Fruit fly (Drosophila melanogaster): ENCODE data around the gene Atg101.

Gene Atg101

DNA sequence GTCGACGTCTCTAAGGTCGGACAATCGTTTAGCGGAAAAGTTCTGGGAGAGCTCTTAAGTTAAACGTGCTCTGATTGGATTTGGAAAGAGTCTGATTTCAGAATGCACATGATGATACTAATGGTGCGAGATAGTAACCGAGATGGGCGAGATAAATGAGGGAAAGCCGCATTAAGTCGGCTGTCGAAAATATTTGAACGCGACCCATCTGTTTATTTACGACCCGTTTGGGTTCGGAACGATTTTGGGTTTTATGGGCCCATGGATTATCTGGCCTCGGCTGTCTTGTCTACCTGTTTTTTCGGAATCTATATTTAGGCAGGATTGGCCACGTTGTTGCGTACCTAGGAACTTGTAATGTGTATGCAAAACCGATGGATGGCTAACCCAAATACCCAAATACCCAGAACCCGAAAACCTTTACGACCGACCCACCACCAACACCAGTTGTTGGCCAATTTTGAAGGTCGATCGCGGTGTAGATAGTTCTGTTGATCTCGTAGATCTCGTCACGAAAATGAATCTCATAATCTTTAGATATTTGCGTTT lies 7.9 kb downstream of the Atg101 start:
- TF ChIP-seq noc (tag; optimal IDR thresholded peaks at IDR 0.05), result no peak

DNA sequence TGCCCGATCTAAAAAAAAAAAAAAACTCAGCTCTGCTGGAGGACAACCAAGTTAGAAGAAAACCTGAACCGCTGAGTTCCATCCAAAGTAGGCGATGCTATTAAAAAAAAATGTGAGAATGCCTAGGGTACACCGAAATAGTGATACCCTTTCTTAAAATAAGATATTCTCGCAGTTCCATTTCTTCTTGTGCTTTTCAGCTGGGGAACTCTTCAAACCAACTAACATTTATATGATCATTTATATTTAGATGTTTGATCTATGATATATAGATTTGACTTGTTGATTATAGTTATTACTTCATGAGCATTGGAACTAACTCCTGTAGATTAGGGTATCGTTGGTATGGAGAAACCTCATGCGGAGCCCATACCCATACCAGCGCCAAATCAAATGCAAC lies 8.7 kb downstream of the Atg101 start:
- TF ChIP-seq noc (tag; optimal IDR thresholded peaks at IDR 0.05), result no peak

DNA sequence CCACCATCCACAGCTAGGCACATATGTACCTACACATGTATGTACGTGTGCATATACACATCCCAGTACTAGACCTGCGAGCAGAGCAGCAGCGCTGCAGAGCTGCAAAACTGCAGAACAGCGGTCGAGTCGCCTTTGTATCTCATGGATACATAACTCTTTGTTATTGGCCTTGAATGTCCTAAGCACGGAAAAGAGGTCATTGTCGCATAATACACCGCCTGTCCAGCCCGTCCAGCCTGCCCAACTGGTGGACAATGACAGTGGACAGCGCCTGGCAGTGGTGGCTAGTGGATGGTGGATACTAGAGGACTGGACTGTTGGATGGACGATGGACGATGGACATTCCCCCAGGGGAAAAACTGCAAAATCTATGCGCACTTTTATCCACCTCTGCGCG lies 9.8 kb downstream of the Atg101 start:
- no peak for TF ChIP-seq noc (tag; optimal IDR thresholded peaks at IDR 0.05)

DNA sequence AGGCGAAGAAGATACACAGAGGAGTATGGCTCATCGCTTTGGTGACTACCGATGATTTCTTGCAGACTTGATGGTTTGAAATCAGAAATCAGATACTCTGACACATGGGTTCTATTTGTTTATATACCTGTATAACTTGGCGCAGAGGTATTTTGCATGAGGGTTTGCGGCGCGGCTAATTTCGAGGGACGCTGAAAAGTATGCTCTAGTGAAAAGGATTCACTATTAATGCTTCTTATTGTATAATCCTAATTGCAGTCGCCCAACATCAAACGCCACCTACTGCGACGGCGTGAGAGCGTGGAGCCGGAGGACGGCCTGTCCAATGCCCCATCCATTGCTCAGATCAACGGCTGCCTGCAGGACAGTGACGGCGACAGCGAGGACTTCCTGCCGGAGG lies 13.6 kb downstream of the Atg101 start:
- TF ChIP-seq noc (tag; optimal IDR thresholded peaks at IDR 0.05), result no peak

DNA sequence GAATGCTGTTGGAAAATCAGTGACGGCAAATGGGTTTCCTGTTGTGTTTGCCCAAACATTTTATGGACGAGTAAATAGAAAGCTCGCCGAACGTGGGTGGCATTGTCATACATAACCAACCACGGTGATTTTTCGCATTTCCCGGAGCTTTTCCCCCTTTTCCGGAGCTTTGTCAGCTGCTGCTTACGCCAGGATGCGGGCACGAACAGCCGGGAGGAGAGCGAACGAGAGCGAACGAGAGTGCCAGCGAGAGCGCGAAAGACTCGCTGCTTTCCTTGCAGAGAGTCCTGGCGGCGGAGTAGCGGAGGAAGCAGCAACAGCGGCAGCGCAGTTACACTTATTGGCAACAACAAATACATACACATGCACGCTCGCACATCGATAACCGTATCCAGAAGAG lies 14.9 kb downstream of the Atg101 start, which contains the start of gene CG7058:
Gene CG7058, plus strand, starts transcription at position 330 of the 400 bp plus-strand sequence.
- TF ChIP-seq noc (tag; optimal IDR thresholded peaks at IDR 0.05), result no peak

DNA sequence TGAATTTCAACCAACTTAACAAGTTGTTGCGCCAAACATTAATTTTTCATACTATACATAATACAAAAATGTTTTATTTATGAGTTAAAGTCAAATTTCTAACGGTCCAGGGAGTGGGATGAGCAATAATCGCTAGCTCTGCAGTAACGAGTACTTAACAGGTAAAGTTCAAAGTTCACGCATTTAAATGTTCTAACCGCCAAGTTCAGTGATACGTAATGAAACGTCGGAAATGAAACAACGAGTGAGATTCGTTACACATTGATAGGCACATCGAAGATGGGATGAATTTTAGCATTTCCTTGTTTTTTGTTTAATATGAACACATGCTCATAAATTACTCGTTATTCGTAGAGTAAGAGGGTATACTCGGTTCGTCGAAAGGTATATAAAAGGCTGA lies 20.6 kb downstream of the Atg101 start:
- no peak for TF ChIP-seq noc (tag; optimal IDR thresholded peaks at IDR 0.05)

DNA sequence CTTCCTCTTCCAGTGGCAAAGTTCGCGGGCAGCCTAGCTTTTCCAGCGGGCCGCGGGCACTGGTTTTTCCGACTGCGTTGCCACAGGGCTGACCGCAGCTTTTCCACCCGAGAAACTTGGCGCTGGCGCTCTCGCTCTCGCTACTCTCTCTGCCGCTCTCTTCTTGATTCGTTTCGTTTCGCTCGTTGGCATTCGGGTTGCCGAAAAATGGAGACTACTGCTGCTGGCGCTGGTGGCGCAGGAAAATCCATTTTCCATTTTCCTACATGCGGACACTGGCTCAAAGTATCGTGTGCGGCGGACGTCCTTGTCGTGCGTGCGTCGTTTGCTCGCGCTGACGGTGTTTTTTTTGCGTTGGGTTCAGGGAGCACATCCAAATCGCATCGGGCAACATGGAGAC lies 21.6 kb downstream of the Atg101 start, which contains the start of gene CG42450:
Gene CG42450, plus strand, starts transcription at position 249 of the 400 bp plus-strand sequence.
- TF ChIP-seq noc (tag; optimal IDR thresholded peaks at IDR 0.05), result no peak

DNA sequence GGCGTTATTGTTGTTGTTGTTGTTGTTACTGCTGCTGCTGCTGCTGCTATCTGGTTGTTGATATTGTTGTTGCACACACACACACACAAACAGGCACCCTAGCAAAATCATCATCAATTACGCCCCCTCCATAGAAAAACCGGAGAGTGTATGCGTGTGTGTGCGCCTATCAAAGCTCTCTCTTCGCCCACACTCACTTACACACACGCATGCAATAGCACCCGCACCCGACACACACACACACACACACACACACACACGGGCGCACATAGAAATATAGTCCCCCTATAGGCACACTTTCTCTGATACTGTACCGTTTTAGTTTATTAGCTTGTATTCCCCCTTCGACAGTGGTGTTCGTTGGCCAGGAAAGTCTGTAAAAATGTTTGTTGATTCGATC lies 22.9 kb downstream of the Atg101 start:
- no peak for TF ChIP-seq noc (tag; optimal IDR thresholded peaks at IDR 0.05)

DNA sequence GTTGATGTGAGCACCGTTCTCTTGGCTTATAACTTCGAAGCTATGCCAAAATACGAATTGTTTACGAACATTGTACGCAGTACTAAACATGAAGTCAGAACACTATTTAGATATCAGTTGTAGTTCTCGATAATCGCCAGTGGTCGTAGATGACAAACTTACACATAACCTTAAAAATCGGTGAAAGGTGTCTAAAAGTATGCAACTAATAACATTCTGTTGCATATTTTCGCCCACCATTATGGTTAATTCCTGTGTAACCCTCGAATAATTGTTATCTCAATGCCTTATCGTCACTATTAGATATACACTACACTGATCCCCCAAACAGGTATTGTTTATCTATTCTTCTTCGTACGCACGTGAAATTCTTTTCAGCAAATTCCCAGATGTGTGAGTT lies 23.5 kb downstream of the Atg101 start:
- TF ChIP-seq noc (tag; optimal IDR thresholded peaks at IDR 0.05), result no peak

DNA sequence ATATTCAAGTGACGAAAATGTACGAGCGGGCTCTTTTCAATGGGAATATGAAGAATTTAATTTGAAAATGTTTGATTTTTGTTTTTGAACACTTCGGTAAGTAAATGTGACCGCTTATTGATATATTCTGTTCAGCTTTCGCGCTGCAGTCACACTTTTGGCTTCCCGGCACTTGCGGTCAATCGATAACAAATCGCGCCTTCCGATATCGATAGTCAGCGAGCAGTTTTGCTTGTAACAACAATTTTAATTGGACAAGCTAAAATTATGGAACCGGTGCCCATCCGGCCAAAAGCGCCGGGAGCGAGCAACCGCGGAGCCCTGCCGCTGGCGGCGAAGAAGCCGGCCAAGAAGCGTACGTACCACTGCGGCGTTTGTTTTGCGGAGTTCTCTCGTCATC lies 38.9 kb downstream of the Atg101 start, which contains the start of gene CG7101:
Gene CG7101, plus strand, starts transcription at position 196 of the 400 bp plus-strand sequence.
- TF ChIP-seq noc (tag; optimal IDR thresholded peaks at IDR 0.05), result no peak

DNA sequence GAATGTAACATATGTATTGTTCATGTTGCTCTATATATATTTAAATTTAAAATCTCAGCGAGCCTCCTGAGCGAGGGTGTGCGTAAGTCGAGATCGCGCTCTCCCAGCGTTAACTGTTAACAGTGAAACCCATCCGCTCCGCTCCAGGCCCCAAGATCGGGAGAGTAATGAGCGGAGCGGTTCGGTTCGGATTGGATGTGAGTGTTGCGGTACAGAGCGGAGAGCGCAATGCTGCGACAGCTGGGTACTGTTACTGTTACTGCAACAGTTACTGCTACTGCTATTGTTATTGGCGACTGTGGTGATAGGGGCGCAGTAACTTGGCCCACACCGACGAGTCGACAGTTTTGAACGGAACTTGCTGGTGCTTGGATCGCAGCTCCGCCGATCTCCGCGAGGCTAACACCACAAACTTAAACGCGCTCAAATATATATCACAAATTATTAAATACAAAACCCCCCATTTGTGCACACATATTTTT lies 40.9 kb downstream of the Atg101 start, which contains the start of gene Pvf1:
Gene Pvf1, plus strand, starts transcription at position 312 of the 482 bp plus-strand sequence.
- TF ChIP-seq noc (tag; optimal IDR thresholded peaks at IDR 0.05), result no peak

DNA sequence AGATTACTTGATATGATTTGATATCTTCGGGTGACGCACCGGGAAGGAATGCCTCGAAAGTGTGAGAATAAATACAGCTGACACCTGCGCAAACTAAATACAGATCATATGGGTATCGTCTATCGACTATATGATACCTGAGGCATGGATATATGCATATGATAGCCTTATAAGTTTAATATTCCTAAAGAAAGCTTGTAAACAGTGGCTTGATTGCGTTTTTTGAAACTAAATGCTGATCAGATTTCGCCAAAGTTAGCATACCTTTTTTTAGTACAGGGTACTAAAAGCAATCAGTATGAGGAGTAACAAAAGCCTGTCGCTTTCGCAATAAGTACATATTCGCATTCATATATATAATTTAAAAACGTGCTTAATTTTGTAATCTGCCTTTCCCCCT lies 42.9 kb downstream of the Atg101 start:
- no peak for TF ChIP-seq noc (tag; optimal IDR thresholded peaks at IDR 0.05)

DNA sequence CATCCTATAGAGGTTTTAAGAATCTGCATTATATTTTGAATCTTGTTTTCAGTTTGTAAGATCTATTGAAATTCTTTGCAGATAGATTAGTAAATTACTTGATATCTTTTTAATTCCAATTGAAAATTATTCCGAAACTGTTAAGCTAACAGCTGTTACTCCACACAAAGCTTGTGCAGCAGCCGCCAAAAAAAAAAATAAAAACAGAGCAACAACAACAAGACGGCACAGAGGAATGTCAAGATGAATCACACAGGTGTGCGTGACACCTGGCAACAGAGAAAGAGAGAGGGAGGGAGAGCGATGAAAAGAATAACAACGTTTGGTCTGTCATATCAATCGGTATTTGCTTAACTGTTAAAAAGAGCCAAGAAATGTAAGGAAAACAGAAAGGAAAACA lies 43.5 kb downstream of the Atg101 start:
- no peak for TF ChIP-seq noc (tag; optimal IDR thresholded peaks at IDR 0.05)

DNA sequence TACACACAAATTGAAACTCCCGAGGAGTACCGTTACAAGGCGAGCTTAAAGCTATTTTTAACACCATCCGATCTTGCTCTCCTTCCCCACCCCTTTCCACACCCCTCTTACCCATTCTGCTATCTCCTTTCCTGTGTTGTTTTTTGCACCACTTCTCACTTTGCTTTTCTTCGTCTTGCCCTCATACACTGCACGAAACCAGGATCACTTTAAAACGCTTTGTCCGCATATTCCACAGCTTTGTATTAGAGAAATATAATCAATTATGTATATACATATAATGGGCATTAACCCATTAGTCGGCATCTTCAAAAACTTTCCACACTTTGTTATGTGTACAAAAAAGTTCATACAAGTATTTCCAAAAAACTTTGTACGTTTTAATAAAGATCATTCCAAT lies 44.0 kb downstream of the Atg101 start:
- no peak for TF ChIP-seq noc (tag; optimal IDR thresholded peaks at IDR 0.05)

DNA sequence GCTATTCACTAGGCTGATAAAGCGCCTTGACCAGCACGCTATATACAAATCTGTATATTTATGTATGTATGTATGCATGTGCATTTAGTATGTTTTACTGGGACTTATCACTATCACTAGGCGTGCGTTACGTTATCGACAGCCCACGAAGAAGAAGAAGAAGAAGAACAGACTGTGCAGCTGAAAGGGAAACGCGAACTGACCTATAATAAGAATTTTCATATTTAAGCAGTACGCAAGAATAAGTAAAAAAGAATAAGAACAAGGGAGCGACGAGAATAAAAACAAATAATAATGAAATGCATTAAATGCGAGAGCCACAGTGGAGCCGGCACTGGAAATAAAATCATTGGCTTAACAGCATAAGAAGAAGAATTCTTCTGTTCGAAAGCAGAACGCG lies 44.8 kb downstream of the Atg101 start:
- TF ChIP-seq noc (tag; optimal IDR thresholded peaks at IDR 0.05), result no peak

DNA sequence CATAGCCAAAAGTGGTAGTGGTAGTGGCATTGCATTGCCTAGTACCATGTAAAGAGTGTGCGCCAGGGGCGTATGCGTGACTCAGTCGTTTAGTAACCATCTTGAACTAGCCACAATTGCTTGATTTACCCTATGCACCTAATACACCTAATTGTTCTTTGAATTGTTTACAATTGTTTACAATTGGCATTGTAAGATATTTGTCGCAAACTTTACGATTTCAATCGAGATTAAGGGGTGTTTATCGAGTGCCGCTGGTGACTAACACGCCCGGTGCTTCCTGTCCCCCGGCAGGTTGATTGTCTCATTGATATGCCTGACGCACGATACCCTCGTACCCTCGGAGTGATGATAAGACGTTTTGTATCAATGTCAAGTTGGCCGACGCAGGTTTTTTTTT lies 45.6 kb downstream of the Atg101 start:
- peak; percentile 37 for TF ChIP-seq noc (tag; optimal IDR thresholded peaks at IDR 0.05)

DNA sequence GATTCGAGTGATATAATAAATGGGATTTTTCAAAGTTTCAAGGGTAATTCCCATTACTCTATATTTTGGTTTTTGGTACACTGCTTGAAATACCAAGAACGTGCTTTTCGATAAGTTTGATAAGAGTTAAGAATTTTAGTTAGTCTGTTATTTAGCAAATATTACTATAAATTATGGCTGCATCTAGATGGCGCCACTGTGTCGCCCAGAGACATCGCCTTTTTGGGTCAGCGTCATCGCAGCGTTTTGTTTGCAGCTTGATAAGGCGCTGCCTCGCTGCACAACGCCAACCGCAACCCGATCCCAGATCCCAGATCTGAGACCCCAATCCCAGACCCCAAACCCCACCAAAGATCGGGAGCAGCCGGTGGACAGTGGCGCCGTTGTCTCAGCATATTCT lies 47.0 kb downstream of the Atg101 start:
- TF ChIP-seq noc (tag; optimal IDR thresholded peaks at IDR 0.05), result no peak

Data from whole organism, larva.